Fruit fly (Drosophila melanogaster): Measurements from ENCODE around the gene CG2145.

The CG2145 gene

DNA sequence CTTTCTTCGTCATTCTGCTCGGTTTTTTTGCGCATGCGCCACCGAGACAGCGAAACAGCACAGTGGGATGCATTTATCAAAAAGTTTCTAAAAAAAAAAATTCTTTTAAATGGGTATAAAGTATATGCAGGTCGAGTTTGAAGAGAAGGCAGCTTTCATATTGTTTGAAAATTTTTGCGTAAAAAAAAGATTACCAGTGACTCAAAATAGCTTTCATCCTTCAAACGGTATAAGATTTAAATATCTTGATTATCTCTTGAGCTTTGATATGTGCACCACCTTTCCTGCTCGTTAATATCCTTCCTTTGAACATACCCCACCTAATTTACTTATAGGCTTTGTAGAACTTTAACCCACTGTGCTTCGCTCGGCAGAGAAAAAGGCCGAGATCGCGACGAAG, 22.2 kb upstream of the CG2145 start (continued):
- peak; percentile 4 for TF ChIP-seq CG6792 (GFP tag; optimal IDR thresholded peaks at IDR 0.05)
- TF ChIP-seq CG11294 (GFP tag; IDR thresholded peaks at IDR 0.05) = no peak
- no peak for TF ChIP-seq CG10669 (GFP tag; optimal IDR thresholded peaks at IDR 0.05)
- no peak for TF ChIP-seq salr (GFP tag; optimal IDR thresholded peaks at IDR 0.05)
- TF ChIP-seq Blimp-1 (GFP tag; optimal IDR thresholded peaks at IDR 0.05) = no peak
- TF ChIP-seq lz (GFP tag; optimal IDR thresholded peaks at IDR 0.05) = peak; percentile 40
- no peak for TF ChIP-seq ss (GFP tag; optimal IDR thresholded peaks at IDR 0.05)
- TF ChIP-seq CG7368 (GFP tag; optimal IDR thresholded peaks at IDR 0.05) = peak; percentile 11
- peak; percentile 13 for TF ChIP-seq Hr39 (GFP tag; optimal IDR thresholded peaks at IDR 0.05)
- no peak for TF ChIP-seq Eip93F (GFP tag; optimal IDR thresholded peaks at IDR 0.05)
- TF ChIP-seq CG10631 (GFP tag; optimal IDR thresholded peaks at IDR 0.05) = peak; percentile 36
- TF ChIP-seq CG11902 (GFP tag; optimal IDR thresholded peaks at IDR 0.05) = no peak

DNA sequence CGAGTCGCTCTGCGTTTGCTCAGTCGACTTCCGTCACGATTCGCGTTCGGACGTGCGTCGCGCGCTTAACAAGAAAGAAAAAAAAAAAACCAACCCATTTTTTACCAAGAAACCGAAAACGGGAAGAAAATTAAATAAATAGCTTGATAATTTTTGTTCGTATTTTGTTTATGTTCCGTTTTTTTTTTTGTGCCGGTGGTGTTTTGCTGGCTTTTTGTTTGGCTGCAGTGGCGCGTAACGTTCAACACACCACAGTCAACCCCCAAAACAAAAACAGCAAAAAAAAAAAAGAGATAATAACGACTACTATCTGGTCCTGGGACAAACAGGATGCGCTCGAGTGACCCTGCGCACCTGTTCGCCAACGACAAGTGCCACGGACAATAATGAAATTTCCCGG, 21.7 kb upstream of the CG2145 start, which contains the start of gene CG43901:
CG43901 (plus strand) TSS at position 301 of the 400 bp plus-strand sequence.
- TF ChIP-seq Sox14 (GFP tag; optimal IDR thresholded peaks at IDR 0.05) = no peak
- no peak for TF ChIP-seq fd85E (GFP tag; optimal IDR thresholded peaks at IDR 0.05)
- no peak for TF ChIP-seq vri (GFP tag; optimal IDR thresholded peaks at IDR 0.05)
- TF ChIP-seq CG11902 (GFP tag; optimal IDR thresholded peaks at IDR 0.05) = no peak
- TF ChIP-seq Ets21C (GFP tag; optimal IDR thresholded peaks at IDR 0.05) = no peak
- no peak for TF ChIP-seq fkh (GFP tag; optimal IDR thresholded peaks at IDR 0.05)
- no peak for TF ChIP-seq Eip75B (GFP tag; optimal IDR thresholded peaks at IDR 0.05)
- no peak for TF ChIP-seq CG6276 (GFP tag; optimal IDR thresholded peaks at IDR 0.05)
- no peak for TF ChIP-seq CG8119 (GFP tag; IDR thresholded peaks at IDR 0.05)
- TF ChIP-seq CG1621 (tag; optimal IDR thresholded peaks at IDR 0.05) = no peak
- no peak for TF ChIP-seq esn (GFP tag; optimal IDR thresholded peaks at IDR 0.05)
- no peak for TF ChIP-seq net (GFP tag; optimal IDR thresholded peaks at IDR 0.05)
- TF ChIP-seq pdm3 (GFP tag; optimal IDR thresholded peaks at IDR 0.05) = no peak
- no peak for TF ChIP-seq CG10631 (GFP tag; optimal IDR thresholded peaks at IDR 0.05)

- TF ChIP-seq OdsH (GFP tag; optimal IDR thresholded peaks at IDR 0.05) (no peak), CG8319 (GFP tag; optimal IDR thresholded peaks at IDR 0.05) (no peak), Eip75B (GFP tag; optimal IDR thresholded peaks at IDR 0.05) (no peak), CG6163 (GFP tag; IDR thresholded peaks at IDR 0.05) (no peak), CG10669 (GFP tag; optimal IDR thresholded peaks at IDR 0.05) (no peak), Gug (GFP tag; IDR thresholded peaks at IDR 0.05) (no peak), CG9139 (GFP tag; optimal IDR thresholded peaks at IDR 0.05) (no peak), ss (GFP tag; optimal IDR thresholded peaks at IDR 0.05) (peak in 1 of 2 experiments; percentile 1)
Observed at dm6 chrX:10906222-10906866, 20.9 kb upstream of the CG2145 start.

- no peak for TF ChIP-seq CG10631 (GFP tag; optimal IDR thresholded peaks at IDR 0.05)
- no peak for TF ChIP-seq CG34406 (GFP tag; optimal IDR thresholded peaks at IDR 0.05)
- no peak for TF ChIP-seq dac (GFP tag; optimal IDR thresholded peaks at IDR 0.05)
Observed at dm6 chrX:10912585-10912984, 14.6 kb upstream of the CG2145 start.

DNA sequence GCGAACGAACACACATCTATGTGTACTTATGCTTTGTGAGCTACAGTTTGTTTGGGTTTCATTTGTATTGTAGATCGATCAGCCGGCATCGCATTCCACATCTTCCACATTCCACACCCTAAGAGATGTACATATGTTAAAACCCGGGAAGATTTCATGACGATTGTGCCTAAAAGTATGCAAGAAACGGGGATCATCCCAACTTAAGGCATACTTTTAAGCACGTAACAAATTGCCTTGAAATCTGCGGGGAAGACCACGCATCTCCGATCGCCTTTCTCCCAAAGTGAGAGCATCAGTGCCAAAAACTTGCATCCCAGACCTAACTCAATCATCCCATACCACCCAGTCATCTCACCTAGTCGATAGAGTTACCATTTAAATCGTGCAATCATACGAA, 5.5 kb upstream of the CG2145 start:
- no peak for TF ChIP-seq OdsH (GFP tag; optimal IDR thresholded peaks at IDR 0.05)
- TF ChIP-seq fkh (GFP tag; optimal IDR thresholded peaks at IDR 0.05) = peak; percentile 7
- TF ChIP-seq CG3032 (tag; optimal IDR thresholded peaks at IDR 0.05) = no peak
- TF ChIP-seq CG6808 (GFP tag; optimal IDR thresholded peaks at IDR 0.05) = no peak
- no peak for TF ChIP-seq CG8632 (GFP tag; optimal IDR thresholded peaks at IDR 0.05)
